Worm (Caenorhabditis elegans) whole organism, midembryonic: Measurements from ENCODE around the gene lin-22.
A peak's percentile ranks its signal among the peaks of the same experiment; 100 is the strongest.

Source experiments
- T22C8.4 ChIP-seq: fragments of 200-800 bp; sonication (Bioruptor generic); IDR thresholded peaks from 2 replicates; pipeline ENCODE4 v1.3.6; 2022; ENCODE audit warnings: missing genetic modification characterization, missing compliant biosample characterization
- ztf-23 ChIP-seq: fragments of 200-800 bp; sonication (Bioruptor generic); IDR thresholded peaks from 2 replicates; pipeline ENCODE4 v1.3.6; 2022; ENCODE audit warnings: missing genetic modification reagents, missing genetic modification characterization, missing compliant biosample characterization

- TF ChIP-seq ztf-23 (GFP tag; lab: Robert Waterston, UW) (peak; percentile 58; the same call in 1 of the 2 replicates), T22C8.4 (GFP tag; lab: Robert Waterston, UW) (no peak)
These were observed 20.9 kb upstream of the lin-22 start for ce11 chrIV:2998597-2999161.
